Worm (Caenorhabditis elegans) whole organism, L3 larva: ENCODE measurements around the gene top-3.

Experiments
- R02D3.7 ChIP-seq: fragments of 150-350 bp; optimal IDR thresholded peaks from 2 replicates; lab custom pipeline; 2014; ENCODE audit warnings: missing biosample characterization, missing genetic modification characterization
- ZK546.5 ChIP-seq: sonication (generic microtip); optimal IDR thresholded peaks from 2 replicates; lab custom pipeline; 2017; ENCODE audit warnings: missing biosample characterization, missing genetic modification characterization
- aly-2 ChIP-seq: fragments of 150-350 bp; optimal IDR thresholded peaks from 2 replicates; lab custom pipeline; 2014; ENCODE audit warnings: missing biosample characterization, missing genetic modification characterization
- ama-1 ChIP-seq: fragments of 150-350 bp; optimal IDR thresholded peaks from 2 replicates; lab custom pipeline; 2018
- ceh-16 ChIP-seq: sonication (generic microtip); optimal IDR thresholded peaks from 2 replicates; lab custom pipeline; 2017; ENCODE audit warnings: missing biosample characterization, missing genetic modification characterization
- ceh-9 ChIP-seq: sonication (generic microtip); optimal IDR thresholded peaks from 2 replicates; lab custom pipeline; 2018; ENCODE audit warnings: missing biosample characterization, missing genetic modification characterization
- daf-12 ChIP-seq: fragments of 150-350 bp; optimal IDR thresholded peaks from 2 replicates; lab custom pipeline; 2014; ENCODE audit warnings: missing biosample characterization, missing genetic modification reagents, missing genetic modification characterization
- egl-27 ChIP-seq: sonication (generic microtip); optimal IDR thresholded peaks from 4 replicates; lab custom pipeline; 2017; ENCODE audit warnings: missing biosample characterization, missing genetic modification reagents, missing genetic modification characterization
- egl-5 ChIP-seq: fragments of 150-350 bp; optimal IDR thresholded peaks from 2 replicates; lab custom pipeline; 2017; ENCODE audit warnings: missing biosample characterization, missing genetic modification reagents, missing genetic modification characterization, inconsistent platforms
- elt-1 ChIP-seq: fragments of 150-350 bp; optimal IDR thresholded peaks from 2 replicates; lab custom pipeline; 2014; ENCODE audit warnings: missing biosample characterization, missing genetic modification characterization
- elt-3 ChIP-seq, 3 experiments: fragments of 150-350 bp in 1 of 3; sonication (generic microtip) in 2 of 3; optimal IDR thresholded peaks; 2 replicates in 2 of 3; 4 replicates in 1 of 3; lab custom pipeline; 2014 to 2017; ENCODE audit warnings: missing biosample characterization in 3 of 3, missing genetic modification characterization in 3 of 3
- eor-1 ChIP-seq, 2 experiments: fragments of 150-350 bp; optimal IDR thresholded peaks; 2 replicates each; lab custom pipeline; 2014 to 2018; ENCODE audit warnings: missing biosample characterization in 2 of 2, missing genetic modification characterization in 2 of 2
- fkh-10 ChIP-seq: sonication (generic microtip); optimal IDR thresholded peaks from 2 replicates; lab custom pipeline; 2017; ENCODE audit warnings: missing biosample characterization, missing genetic modification reagents, missing genetic modification characterization
- fkh-2 ChIP-seq: fragments of 150-350 bp; optimal IDR thresholded peaks from 2 replicates; lab custom pipeline; 2014; ENCODE audit warnings: missing biosample characterization, missing genetic modification reagents, missing genetic modification characterization
- fos-1 ChIP-seq: fragments of 150-350 bp; optimal IDR thresholded peaks from 2 replicates; lab custom pipeline; 2014; ENCODE audit warnings: missing biosample characterization, missing genetic modification characterization
- hmg-11 ChIP-seq: sonication (generic microtip); optimal IDR thresholded peaks from 2 replicates; lab custom pipeline; 2016; ENCODE audit warnings: missing genetic modification characterization, missing compliant biosample characterization
- jun-1 ChIP-seq: fragments of 150-350 bp; optimal IDR thresholded peaks from 2 replicates; lab custom pipeline; 2014; ENCODE audit warnings: missing biosample characterization, missing genetic modification reagents, missing genetic modification characterization
- lin-15B ChIP-seq: fragments of 150-350 bp; optimal IDR thresholded peaks from 2 replicates; lab custom pipeline; 2014; ENCODE audit warnings: missing biosample characterization, missing genetic modification characterization
- lin-39 ChIP-seq: fragments of 150-350 bp; optimal IDR thresholded peaks from 2 replicates; lab custom pipeline; 2018; ENCODE audit warnings: missing biosample characterization, missing genetic modification reagents, missing genetic modification characterization
- lsy-12 ChIP-seq: sonication (generic microtip); optimal IDR thresholded peaks from 2 replicates; lab custom pipeline; 2016; ENCODE audit warnings: mild to moderate bottlenecking, missing genetic modification characterization, missing compliant biosample characterization
- mdl-1 ChIP-seq: fragments of 150-350 bp; optimal IDR thresholded peaks from 2 replicates; lab custom pipeline; 2014; ENCODE audit warnings: missing biosample characterization, missing genetic modification characterization
- mml-1 ChIP-seq: fragments of 150-350 bp; sonication (generic microtip); optimal IDR thresholded peaks from 3 replicates; lab custom pipeline; 2014; ENCODE audit warnings: missing biosample characterization, missing genetic modification characterization
- nfya-1 ChIP-seq: sonication (generic microtip); optimal IDR thresholded peaks from 2 replicates; lab custom pipeline; 2017; ENCODE audit warnings: missing genetic modification characterization, mild to moderate bottlenecking, missing compliant biosample characterization, antibody characterized with exemption, moderate library complexity; ENCODE audit not compliant: insufficient read depth
- nhr-11 ChIP-seq: fragments of 150-350 bp; optimal IDR thresholded peaks from 2 replicates; lab custom pipeline; 2014; ENCODE audit warnings: missing biosample characterization, missing genetic modification characterization
- nhr-12 ChIP-seq: fragments of 150-350 bp; optimal IDR thresholded peaks from 2 replicates; lab custom pipeline; 2014; ENCODE audit warnings: missing biosample characterization, missing genetic modification characterization
- nhr-23 ChIP-seq: fragments of 150-350 bp; optimal IDR thresholded peaks from 2 replicates; lab custom pipeline; 2014; ENCODE audit warnings: missing biosample characterization, missing genetic modification reagents, missing genetic modification characterization
- nhr-237 ChIP-seq: fragments of 150-350 bp; optimal IDR thresholded peaks from 2 replicates; lab custom pipeline; 2014; ENCODE audit warnings: missing biosample characterization, missing genetic modification characterization
- nhr-25 ChIP-seq: sonication (generic microtip); optimal IDR thresholded peaks from 2 replicates; lab custom pipeline; 2017; ENCODE audit warnings: missing biosample characterization, missing genetic modification characterization
- nhr-28 ChIP-seq: fragments of 150-350 bp; optimal IDR thresholded peaks from 2 replicates; lab custom pipeline; 2014; ENCODE audit warnings: missing biosample characterization, missing genetic modification characterization
- nhr-67 ChIP-seq: fragments of 150-350 bp; optimal IDR thresholded peaks from 2 replicates; lab custom pipeline; 2014; ENCODE audit warnings: missing biosample characterization, missing genetic modification characterization
- nhr-76 ChIP-seq: fragments of 150-350 bp; sonication (generic microtip); optimal IDR thresholded peaks from 5 replicates; lab custom pipeline; 2014; ENCODE audit warnings: missing biosample characterization, missing genetic modification characterization
- nhr-77 ChIP-seq: fragments of 150-350 bp; optimal IDR thresholded peaks from 2 replicates; lab custom pipeline; 2014; ENCODE audit warnings: missing biosample characterization, missing genetic modification characterization
- pha-4 ChIP-seq: fragments of 150-350 bp; optimal IDR thresholded peaks from 2 replicates; lab custom pipeline; 2014; ENCODE audit warnings: missing biosample characterization, missing genetic modification reagents, missing genetic modification characterization
- pqm-1 ChIP-seq: fragments of 150-350 bp; optimal IDR thresholded peaks from 2 replicates; lab custom pipeline; 2017; ENCODE audit warnings: missing biosample characterization, missing genetic modification characterization, inconsistent platforms
- sea-2 ChIP-seq: fragments of 150-350 bp; sonication (generic microtip); optimal IDR thresholded peaks from 4 replicates; lab custom pipeline; 2014; ENCODE audit warnings: missing biosample characterization, missing genetic modification reagents, missing genetic modification characterization
- skn-1 ChIP-seq: fragments of 150-350 bp; optimal IDR thresholded peaks from 2 replicates; lab custom pipeline; 2014; ENCODE audit warnings: missing biosample characterization, missing genetic modification characterization
- snpc-4 ChIP-seq: fragments of 150-350 bp; optimal IDR thresholded peaks from 2 replicates; lab custom pipeline; 2014; ENCODE audit warnings: missing biosample characterization, missing genetic modification characterization
- tbx-2 ChIP-seq: sonication (generic microtip); optimal IDR thresholded peaks from 2 replicates; lab custom pipeline; 2016; ENCODE audit warnings: mild to moderate bottlenecking, missing genetic modification characterization, missing compliant biosample characterization
- unc-39 ChIP-seq: sonication (generic microtip); optimal IDR thresholded peaks from 4 replicates; lab custom pipeline; 2017; ENCODE audit warnings: missing biosample characterization, missing genetic modification characterization
- unc-62 ChIP-seq: fragments of 150-350 bp; sonication (generic microtip); optimal IDR thresholded peaks from 4 replicates; lab custom pipeline; 2014; ENCODE audit warnings: missing biosample characterization, missing genetic modification reagents, missing genetic modification characterization
- zag-1 ChIP-seq: fragments of 150-350 bp; optimal IDR thresholded peaks from 2 replicates; lab custom pipeline; 2014; ENCODE audit warnings: missing biosample characterization, missing genetic modification characterization
- ztf-11 ChIP-seq: fragments of 150-350 bp; optimal IDR thresholded peaks from 2 replicates; lab custom pipeline; 2014; ENCODE audit warnings: missing biosample characterization, missing genetic modification characterization
- ztf-4 ChIP-seq: fragments of 150-350 bp; optimal IDR thresholded peaks from 2 replicates; lab custom pipeline; 2014; ENCODE audit warnings: missing biosample characterization, missing genetic modification characterization

Gene top-3

ce11 chrIII:11960080-11960479 is at the start of gene top-3:
Gene top-3 (minus strand): TSS chrIII:11960180.
- no peak for TF ChIP-seq nhr-25 (tag; lab: Kevin White, UChicago)
- no peak for TF ChIP-seq nhr-23
- TF ChIP-seq ztf-11 (tag; lab: Kevin White, UChicago) = no peak
- no peak for TF ChIP-seq eor-1 (tag; optimal IDR thresholded peaks at IDR 0.05; lab: Kevin White, UChicago)
- no peak for TF ChIP-seq hmg-11 (tag; lab: Kevin White, UChicago)
- no peak for TF ChIP-seq lin-39 (tag; lab: Kevin White, UChicago)
- TF ChIP-seq unc-39 (tag; lab: Kevin White, UChicago) = no peak
- TF ChIP-seq fos-1 = no peak
- TF ChIP-seq mml-1 = no peak
- TF ChIP-seq R02D3.7 (tag; lab: Kevin White, UChicago) = no peak
- TF ChIP-seq lin-15B (tag; lab: Kevin White, UChicago) = no peak
- no peak for TF ChIP-seq pha-4 (tag; lab: Kevin White, UChicago)

- no peak for TF ChIP-seq ZK546.5 (tag; lab: Kevin White, UChicago)
- TF ChIP-seq lin-39 (tag; lab: Kevin White, UChicago) = no peak
- TF ChIP-seq nhr-25 (tag; lab: Kevin White, UChicago) = peak; percentile 64
- no peak for TF ChIP-seq nhr-237 (tag; lab: Kevin White, UChicago)
- no peak for TF ChIP-seq nhr-77 (tag; lab: Kevin White, UChicago)
- no peak for TF ChIP-seq skn-1
- peak; percentile 10 for TF ChIP-seq pha-4 (tag; lab: Kevin White, UChicago)
- no peak for TF ChIP-seq R02D3.7 (tag; lab: Kevin White, UChicago)
- TF ChIP-seq lsy-12 (tag; lab: Kevin White, UChicago) = no peak
- no peak for TF ChIP-seq elt-3 (tag; optimal IDR thresholded peaks at IDR 0.05; lab: Kevin White, UChicago)
- no peak for TF ChIP-seq egl-27 (tag; lab: Kevin White, UChicago)
- TF ChIP-seq nfya-1 = no peak
- no peak for TF ChIP-seq ama-1 (lab: Kevin White, UChicago)
- no peak for TF ChIP-seq daf-12 (tag; lab: Kevin White, UChicago)
- TF ChIP-seq snpc-4 (tag; lab: Kevin White, UChicago) = no peak
- TF ChIP-seq egl-5 (tag; lab: Kevin White, UChicago) = peak; percentile 53
- TF ChIP-seq jun-1 (tag; lab: Kevin White, UChicago) = no peak
- no peak for TF ChIP-seq fkh-2
- TF ChIP-seq nhr-67 (tag; lab: Kevin White, UChicago) = no peak
- TF ChIP-seq mdl-1 (tag; lab: Kevin White, UChicago) = no peak
- no peak for TF ChIP-seq tbx-2 (tag; lab: Kevin White, UChicago)
- TF ChIP-seq ztf-4 (tag; lab: Kevin White, UChicago) = no peak
- no peak for TF ChIP-seq sea-2 (GFP tag; lab: Kevin White, UChicago)
- no peak for TF ChIP-seq aly-2 (tag; lab: Kevin White, UChicago)
Measured at ce11 chrIII:12009764-12010163, 49.8 kb upstream of the top-3 start.

- TF ChIP-seq zag-1 (tag; lab: Kevin White, UChicago) (no peak), mdl-1 (tag; lab: Kevin White, UChicago) (no peak), ceh-9 (no peak), nhr-12 (tag; lab: Kevin White, UChicago) (no peak)
Measured at ce11 chrIII:12009321-12009720, 49.3 kb upstream of the top-3 start.

- TF ChIP-seq pha-4 (tag; lab: Kevin White, UChicago) = peak; percentile 1
Measured at ce11 chrIII:12005052-12005451, 45.1 kb upstream of the top-3 start.

ce11 chrIII:12003264-12003663 is 43.3 kb upstream of the top-3 start:
- TF ChIP-seq nhr-25 (tag; lab: Kevin White, UChicago) (peak; percentile 60), nhr-237 (tag; lab: Kevin White, UChicago) (no peak), unc-62 (GFP tag; lab: Kevin White, UChicago) (peak; percentile 37), nhr-76 (tag; lab: Kevin White, UChicago) (no peak), skn-1 (no peak), nhr-11 (tag; lab: Kevin White, UChicago) (no peak), nfya-1 (peak; percentile 63), ama-1 (lab: Kevin White, UChicago) (no peak), mml-1 (no peak), lin-39 (tag; lab: Kevin White, UChicago) (no peak), R02D3.7 (tag; lab: Kevin White, UChicago) (no peak), mdl-1 (tag; lab: Kevin White, UChicago) (no peak), lin-15B (tag; lab: Kevin White, UChicago) (peak; percentile 56), elt-1 (no peak), fkh-10 (GFP tag; lab: Kevin White, UChicago) (no peak), ceh-9 (no peak), pqm-1 (tag; lab: Kevin White, UChicago) (peak; percentile 89), nhr-28 (no peak), egl-5 (tag; lab: Kevin White, UChicago) (no peak), zag-1 (tag; lab: Kevin White, UChicago) (no peak), ceh-16 (no peak), daf-12 (tag; lab: Kevin White, UChicago) (no peak), nhr-23 (peak; percentile 69), egl-27 (tag; lab: Kevin White, UChicago) (no peak), nhr-77 (tag; lab: Kevin White, UChicago) (no peak), elt-3 (tag; optimal IDR thresholded peaks at IDR 0.05; lab: Kevin White, UChicago) (peak in 1 of 3 experiments; percentile 48), nhr-67 (tag; lab: Kevin White, UChicago) (no peak), pha-4 (tag; lab: Kevin White, UChicago) (peak; percentile 89), sea-2 (GFP tag; lab: Kevin White, UChicago) (no peak), snpc-4 (tag; lab: Kevin White, UChicago) (peak; percentile 17)
